Worm (Caenorhabditis elegans): ENCODE data around the gene C15H7.4.
A peak's percentile ranks its signal among the peaks of the same experiment; 100 is the strongest.

C15H7.4 gene

ce11 chrIII:9665490-9666179, 9.9 kb upstream of the C15H7.4 start:
- no peak for TF ChIP-seq unc-39 (tag; optimal IDR thresholded peaks at IDR 0.05)
- TF ChIP-seq F37D6.2 (tag; optimal IDR thresholded peaks at IDR 0.05): peak; percentile 31
- TF ChIP-seq lin-29 (GFP tag; IDR thresholded peaks at IDR 0.05): no peak
- TF ChIP-seq daf-19 (GFP tag; conservative IDR thresholded peaks at IDR 0.05): no peak
- TF ChIP-seq ztf-7 (tag; optimal IDR thresholded peaks at IDR 0.05): no peak
- no peak for TF ChIP-seq nhr-111 (GFP tag; optimal IDR thresholded peaks at IDR 0.05)
- TF ChIP-seq hmg-1.1 (GFP tag; IDR thresholded peaks at IDR 0.05): peak; percentile 59; the same call in 1 of the 2 replicates
- TF ChIP-seq ceh-62 (tag; optimal IDR thresholded peaks at IDR 0.05): no peak
- 0 out of 2 replicates have a peak, but pooled peaks have one; percentile 24 for TF ChIP-seq lin-1 (GFP tag; IDR thresholded peaks at IDR 0.05)
- no peak for TF ChIP-seq F26F4.8 (GFP tag; conservative IDR thresholded peaks at IDR 0.05)
- no peak for TF ChIP-seq tag-97 (GFP tag; IDR thresholded peaks at IDR 0.05)
- peak; percentile 94 for TF ChIP-seq aha-1 (tag)
- no peak for TF ChIP-seq Y105C5A.15 (GFP tag; IDR thresholded peaks at IDR 0.05)
- no peak for TF ChIP-seq dpl-1 (GFP tag; optimal IDR thresholded peaks at IDR 0.05)
- no peak for TF ChIP-seq mdt-29 (GFP tag; IDR thresholded peaks at IDR 0.05)
- TF ChIP-seq sdz-12 (GFP tag; optimal IDR thresholded peaks at IDR 0.05): no peak
- TF ChIP-seq snpc-4 (tag; optimal IDR thresholded peaks at IDR 0.05): no peak
- peak; percentile 49 for TF ChIP-seq mxl-3 (GFP tag; optimal IDR thresholded peaks at IDR 0.05)
- peak; percentile 88 for TF ChIP-seq dmd-6 (GFP tag; IDR thresholded peaks at IDR 0.05)
- TF ChIP-seq spr-1 (tag; optimal IDR thresholded peaks at IDR 0.05): no peak
- TF ChIP-seq hif-1 (tag; optimal IDR thresholded peaks at IDR 0.05): peak in 1 of 2 experiments; percentile 23
- TF ChIP-seq fkh-10 (GFP tag; optimal IDR thresholded peaks at IDR 0.05): peak; percentile 68
- TF ChIP-seq nhr-25 (tag; optimal IDR thresholded peaks at IDR 0.05; ENCODE audit: borderline replicate concordance, insufficient read depth): no peak
- peak; percentile 55; the same call in 1 of the 2 replicates for TF ChIP-seq pha-4 (GFP tag; IDR thresholded peaks at IDR 0.05)
- no peak for TF ChIP-seq pha-4 (tag; optimal IDR thresholded peaks at IDR 0.05)
- no peak for TF ChIP-seq mdl-1 (tag; optimal IDR thresholded peaks at IDR 0.05)
- no peak for TF ChIP-seq lir-3 (tag; optimal IDR thresholded peaks at IDR 0.05)
- no peak for TF ChIP-seq T26A8.4 (GFP tag; IDR thresholded peaks at IDR 0.05)
- peak in 1 of 2 experiments; percentile 98 for TF ChIP-seq unc-62 (GFP tag; optimal IDR thresholded peaks at IDR 0.05 in 1 of 2)
- TF ChIP-seq unc-62 (tag; optimal IDR thresholded peaks at IDR 0.05): no peak
- TF ChIP-seq pqm-1 (tag; optimal IDR thresholded peaks at IDR 0.05): peak; percentile 56
- TF ChIP-seq hlh-30 (tag; optimal IDR thresholded peaks at IDR 0.05; ENCODE audit: insufficient read depth): peak; percentile 17
- no peak for TF ChIP-seq zip-11 (GFP tag; IDR thresholded peaks at IDR 0.05)
- no peak for TF ChIP-seq zag-1 (tag; optimal IDR thresholded peaks at IDR 0.05)
- no peak for TF ChIP-seq ceh-82 (tag; optimal IDR thresholded peaks at IDR 0.05)
- TF ChIP-seq nhr-11 (tag; optimal IDR thresholded peaks at IDR 0.05): no peak
- TF ChIP-seq vab-7 (GFP tag; IDR thresholded peaks at IDR 0.05): no peak
- TF ChIP-seq nhr-48 (tag; optimal IDR thresholded peaks at IDR 0.05): no peak
- TF ChIP-seq egl-27 (tag; optimal IDR thresholded peaks at IDR 0.05): no peak
- TF ChIP-seq zfp-3 (GFP tag; conservative IDR thresholded peaks at IDR 0.05): no peak
- no peak for TF ChIP-seq ZK337.2 (GFP tag; IDR thresholded peaks at IDR 0.05)
- no peak for TF ChIP-seq snpc-1.2 (GFP tag; IDR thresholded peaks at IDR 0.05)
- TF ChIP-seq dve-1 (tag; optimal IDR thresholded peaks at IDR 0.05; ENCODE audit: insufficient read depth): peak; percentile 56
- no peak for TF ChIP-seq ztf-11 (tag; optimal IDR thresholded peaks at IDR 0.05)
- peak; percentile 45 for TF ChIP-seq hlh-11 (tag; optimal IDR thresholded peaks at IDR 0.05)
- no peak for TF ChIP-seq jun-1 (tag; optimal IDR thresholded peaks at IDR 0.05)
- no peak for TF ChIP-seq lin-38 (GFP tag; IDR thresholded peaks at IDR 0.05)
- no peak for TF ChIP-seq mep-1 (tag; optimal IDR thresholded peaks at IDR 0.05)
- TF ChIP-seq daf-8 (GFP tag; IDR thresholded peaks at IDR 0.05): no peak
- TF ChIP-seq R02D3.7 (tag; optimal IDR thresholded peaks at IDR 0.05): no peak
- peak; percentile 61 for TF ChIP-seq php-3 (GFP tag; IDR thresholded peaks at IDR 0.05)

Measured in whole organism, L4 larva.